Fruit fly (Drosophila melanogaster) whole organism, prepupa: ENCODE data around the gene CG46523.

ENCODE experiments used
- CG11902 ChIP-seq: fragments of 200-800 bp; sonication (Bioruptor generic); optimal IDR thresholded peaks from 3 replicates; lab custom pipeline; 2016; ENCODE audit warnings: missing biosample characterization, missing genetic modification characterization
- CG31627 ChIP-seq: fragments of 200-800 bp; sonication (Bioruptor generic); optimal IDR thresholded peaks from 3 replicates; lab custom pipeline; 2016; ENCODE audit warnings: missing biosample characterization, missing genetic modification characterization
- Ets96B ChIP-seq: fragments of 200-800 bp; optimal IDR thresholded peaks from 2 replicates; lab custom pipeline; 2019; ENCODE audit warnings: missing biosample characterization, mild to moderate bottlenecking, missing genetic modification characterization, moderate library complexity
- Lpt ChIP-seq: fragments of 200-800 bp; sonication (Bioruptor generic); optimal IDR thresholded peaks from 3 replicates; lab custom pipeline; 2016; ENCODE audit warnings: missing biosample characterization, missing genetic modification characterization
- dsx ChIP-seq: fragments of 200-800 bp; optimal IDR thresholded peaks from 3 replicates; lab custom pipeline; 2019; ENCODE audit warnings: missing biosample characterization, mild to moderate bottlenecking, missing genetic modification characterization, moderate library complexity; ENCODE audit not compliant: poor library complexity, severe bottlenecking
- fd85E ChIP-seq: fragments of 200-800 bp; sonication (Bioruptor generic); optimal IDR thresholded peaks from 3 replicates; lab custom pipeline; 2016; ENCODE audit warnings: missing biosample characterization, missing genetic modification characterization
- fkh ChIP-seq: fragments of 200-800 bp; sonication (Bioruptor generic); optimal IDR thresholded peaks from 3 replicates; lab custom pipeline; 2017; ENCODE audit warnings: missing biosample characterization, mild to moderate bottlenecking, missing genetic modification characterization, moderate library complexity

DNA sequence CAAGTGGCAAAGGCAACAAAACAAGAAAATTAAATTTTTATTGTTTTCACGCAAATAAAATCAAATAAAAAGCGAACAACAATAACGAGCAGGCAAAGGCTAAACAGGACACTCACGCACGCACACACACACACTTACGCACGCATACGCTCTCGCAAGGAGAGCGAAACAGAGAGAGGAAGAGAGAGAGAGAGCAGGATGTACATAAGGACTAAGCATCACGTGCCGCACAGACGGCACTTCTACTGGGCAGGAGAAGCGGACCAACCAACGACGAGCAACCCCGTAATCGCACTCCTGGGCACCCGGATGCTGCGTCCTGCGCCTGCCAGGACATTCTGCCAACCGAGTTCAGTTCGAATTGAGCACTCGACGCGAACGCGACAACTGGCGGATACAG lies 18.0 kb downstream of the CG46523 start, which contains the start of gene Dbx:
- TF ChIP-seq fkh (GFP tag; lab: Kevin White, UChicago) (no peak), dsx (GFP tag; lab: Kevin White, UChicago) (no peak), Ets96B (tag; lab: Kevin White, UChicago) (no peak), CG31627 (GFP tag; lab: Kevin White, UChicago) (no peak), Lpt (GFP tag; lab: Kevin White, UChicago) (no peak), fd85E (GFP tag; lab: Kevin White, UChicago) (no peak), CG11902 (GFP tag; lab: Kevin White, UChicago) (no peak)
